1 fruit fly cellular context compared by ENCODE assay signal in genomic region chrX:16811213-16811749, dm6.
A peak's percentile ranks its signal among the peaks of the same experiment; 100 is the strongest.
TF ChIP-seq lines count a peak whose summit lies in the region.

CG4829 (plus strand) TSS chrX:16811699.

TF ChIP-seq in whole organism, embryonic, 481 proteins besides CTCF, POLR2A, EP300 and RAD21 (continued from another document and continues in another):
- TF ChIP-seq sens (GFP tag; lab: Kevin White, UChicago), result peak; percentile 97
- TF ChIP-seq hkb (optimal IDR thresholded peaks at IDR 0.05; lab: Kevin White, UChicago), result no peak
- peak; percentile 92 for TF ChIP-seq hkb (GFP tag; IDR thresholded peaks at IDR 0.05; lab: Robert Waterston, UW)
- TF ChIP-seq tap (tag; optimal IDR thresholded peaks at IDR 0.05; lab: Kevin White, UChicago), result peak; percentile 92
- peak; percentile 68 for TF ChIP-seq Drgx (GFP tag; IDR thresholded peaks at IDR 0.05; lab: Robert Waterston, UW)
- peak; percentile 67 for TF ChIP-seq Hand (GFP tag; optimal IDR thresholded peaks at IDR 0.05; lab: Kevin White, UChicago)
- TF ChIP-seq Hr78 (GFP tag; optimal IDR thresholded peaks at IDR 0.05; lab: Kevin White, UChicago), result peak in 1 of 2 experiments; percentile 61
- TF ChIP-seq NC2α (GFP tag; optimal IDR thresholded peaks at IDR 0.05; lab: Kevin White, UChicago), result peak; percentile 64
- no peak; the same call in 1 of the 2 replicates for TF ChIP-seq gt (GFP tag; IDR thresholded peaks at IDR 0.05; lab: Robert Waterston, UW)
- peak; percentile 94 for TF ChIP-seq dmrt99B (tag; optimal IDR thresholded peaks at IDR 0.05; lab: Kevin White, UChicago)
- peak; percentile 81 for TF ChIP-seq sens-2 (GFP tag; IDR thresholded peaks at IDR 0.05; lab: Robert Waterston, UW)
- peak; percentile 63 for TF ChIP-seq CG17802 (tag; optimal IDR thresholded peaks at IDR 0.05; lab: Kevin White, UChicago)
- peak; percentile 63 for TF ChIP-seq Deaf1 (tag; optimal IDR thresholded peaks at IDR 0.05; lab: Kevin White, UChicago)
- peak; percentile 89 for TF ChIP-seq ind (GFP tag; optimal IDR thresholded peaks at IDR 0.05; lab: Kevin White, UChicago)
- TF ChIP-seq chn (GFP tag; optimal IDR thresholded peaks at IDR 0.05; lab: Kevin White, UChicago), result peak; percentile 81
- peak; percentile 88 for TF ChIP-seq CG10979 (tag; optimal IDR thresholded peaks at IDR 0.05; lab: Kevin White, UChicago)
- no peak for TF ChIP-seq yki (optimal IDR thresholded peaks at IDR 0.05; lab: Kevin White, UChicago)
- TF ChIP-seq CG1233 (GFP tag; optimal IDR thresholded peaks at IDR 0.05; lab: Kevin White, UChicago), result peak; percentile 85
- TF ChIP-seq slp2 (GFP tag; optimal IDR thresholded peaks at IDR 0.05; lab: Kevin White, UChicago), result peak; percentile 75
- TF ChIP-seq Meics (GFP tag; optimal IDR thresholded peaks at IDR 0.05; lab: Kevin White, UChicago), result peak; percentile 86
- peak; percentile 61 for TF ChIP-seq CG7928 (GFP tag; optimal IDR thresholded peaks at IDR 0.05; lab: Kevin White, UChicago)
- peak; percentile 83 for TF ChIP-seq NK7.1 (GFP tag; optimal IDR thresholded peaks at IDR 0.05; lab: Kevin White, UChicago)
- TF ChIP-seq CG12744 (GFP tag; optimal IDR thresholded peaks at IDR 0.05; lab: Kevin White, UChicago), result peak; percentile 73
- peak; percentile 88 to 91 for TF ChIP-seq dpn (GFP tag; optimal IDR thresholded peaks at IDR 0.05; lab: Kevin White, UChicago)
- peak; percentile 88 to 89 for TF ChIP-seq chif (GFP tag; optimal IDR thresholded peaks at IDR 0.05; lab: Kevin White, UChicago)
- TF ChIP-seq seq (GFP tag; IDR thresholded peaks at IDR 0.05; lab: Robert Waterston, UW), result peak; percentile 85
- peak; percentile 69 for TF ChIP-seq CG1529 (GFP tag; optimal IDR thresholded peaks at IDR 0.05; lab: Kevin White, UChicago)
- peak; percentile 74 for TF ChIP-seq CG6272 (GFP tag; IDR thresholded peaks at IDR 0.05; lab: Robert Waterston, UW)
- peak; percentile 78 for TF ChIP-seq CG10959 (GFP tag; IDR thresholded peaks at IDR 0.05; lab: Robert Waterston, UW)
- peak; percentile 85 for TF ChIP-seq CG33213 (GFP tag; optimal IDR thresholded peaks at IDR 0.05; lab: Kevin White, UChicago)
- TF ChIP-seq esg (GFP tag; conservative IDR thresholded peaks at IDR 0.05; lab: Robert Waterston, UW), result peak; percentile 87
- TF ChIP-seq bigmax (GFP tag; optimal IDR thresholded peaks at IDR 0.05; lab: Kevin White, UChicago), result no peak
- peak; percentile 7 for TF ChIP-seq pzg (GFP tag; optimal IDR thresholded peaks at IDR 0.05; lab: Kevin White, UChicago)
- peak; percentile 79 for TF ChIP-seq klu (GFP tag; IDR thresholded peaks at IDR 0.05; lab: Robert Waterston, UW)
- TF ChIP-seq CG31365 (tag; optimal IDR thresholded peaks at IDR 0.05; lab: Kevin White, UChicago), result peak; percentile 82
- TF ChIP-seq Trl (optimal IDR thresholded peaks at IDR 0.05; lab: Kevin White, UChicago), result no peak
- peak; percentile 87 for TF ChIP-seq Trl (GFP tag; optimal IDR thresholded peaks at IDR 0.05; lab: Kevin White, UChicago)
- TF ChIP-seq pum (GFP tag; optimal IDR thresholded peaks at IDR 0.05; lab: Kevin White, UChicago), result peak; percentile 83
- peak; percentile 69 for TF ChIP-seq Abd-B (GFP tag; optimal IDR thresholded peaks at IDR 0.05; lab: Kevin White, UChicago)
- TF ChIP-seq CG14710 (tag; optimal IDR thresholded peaks at IDR 0.05; lab: Kevin White, UChicago), result peak; percentile 78
- TF ChIP-seq CG30020 (tag; optimal IDR thresholded peaks at IDR 0.05; lab: Kevin White, UChicago), result peak; percentile 33
- TF ChIP-seq CrebB (tag; optimal IDR thresholded peaks at IDR 0.05; lab: Kevin White, UChicago), result peak; percentile 86
- TF ChIP-seq CG15269 (tag; optimal IDR thresholded peaks at IDR 0.05; lab: Kevin White, UChicago), result peak; percentile 93
- peak; percentile 95 for TF ChIP-seq CG1603 (tag; optimal IDR thresholded peaks at IDR 0.05; lab: Kevin White, UChicago)
- no peak for TF ChIP-seq Sin3A (optimal IDR thresholded peaks at IDR 0.05; lab: Kevin White, UChicago)
- TF ChIP-seq hth (optimal IDR thresholded peaks at IDR 0.05; lab: Kevin White, UChicago), result no peak
- peak; percentile 73; the same call in 1 of the 3 replicates for TF ChIP-seq C15 (GFP tag; IDR thresholded peaks at IDR 0.05; lab: Robert Waterston, UW)
- TF ChIP-seq Atf6 (GFP tag; IDR thresholded peaks at IDR 0.05; lab: Robert Waterston, UW), result peak; percentile 86
- peak; percentile 86; the same call in 2 of the 3 replicates for TF ChIP-seq gce (GFP tag; IDR thresholded peaks at IDR 0.05; lab: Robert Waterston, UW)
- TF ChIP-seq CG10147 (GFP tag; optimal IDR thresholded peaks at IDR 0.05; lab: Kevin White, UChicago), result peak; percentile 84
- peak; percentile 64 for TF ChIP-seq CG6683 (GFP tag; optimal IDR thresholded peaks at IDR 0.05; lab: Kevin White, UChicago)
- peak; percentile 79 for TF ChIP-seq CG11696 (GFP tag; IDR thresholded peaks at IDR 0.05; lab: Robert Waterston, UW)
- TF ChIP-seq Hr3 (GFP tag; optimal IDR thresholded peaks at IDR 0.05; lab: Kevin White, UChicago), result peak; percentile 76
- TF ChIP-seq dan (GFP tag; IDR thresholded peaks at IDR 0.05; lab: Robert Waterston, UW), result no peak
- TF ChIP-seq otp (GFP tag; IDR thresholded peaks at IDR 0.05; lab: Robert Waterston, UW), result peak; percentile 86
- TF ChIP-seq az2 (GFP tag; optimal IDR thresholded peaks at IDR 0.05; lab: Kevin White, UChicago), result peak; percentile 82
- TF ChIP-seq CG6175 (GFP tag; IDR thresholded peaks at IDR 0.05; lab: Robert Waterston, UW), result peak; percentile 73; the same call in 2 of the 3 replicates
- no peak for TF ChIP-seq D (optimal IDR thresholded peaks at IDR 0.05; lab: Kevin White, UChicago)
- TF ChIP-seq D (GFP tag; optimal IDR thresholded peaks at IDR 0.05; lab: Kevin White, UChicago), result peak; percentile 87
- TF ChIP-seq tgo (GFP tag; IDR thresholded peaks at IDR 0.05; lab: Robert Waterston, UW), result peak; percentile 87
- TF ChIP-seq ab (GFP tag; optimal IDR thresholded peaks at IDR 0.05; lab: Kevin White, UChicago), result peak; percentile 73
- TF ChIP-seq ftz-f1 (GFP tag; optimal IDR thresholded peaks at IDR 0.05; lab: Kevin White, UChicago), result no peak
- peak; percentile 81 for TF ChIP-seq CG13894 (tag; optimal IDR thresholded peaks at IDR 0.05; lab: Kevin White, UChicago)
- TF ChIP-seq bsh (GFP tag; optimal IDR thresholded peaks at IDR 0.05; lab: Kevin White, UChicago), result peak in 1 of 2 experiments; percentile 92
- peak; percentile 84 for TF ChIP-seq CG9932 (GFP tag; IDR thresholded peaks at IDR 0.05; lab: Robert Waterston, UW)
- TF ChIP-seq CG12391 (tag; optimal IDR thresholded peaks at IDR 0.05; lab: Kevin White, UChicago), result peak; percentile 85
- TF ChIP-seq Dek (tag; optimal IDR thresholded peaks at IDR 0.05; lab: Kevin White, UChicago), result peak; percentile 86
- TF ChIP-seq dysf (GFP tag; IDR thresholded peaks at IDR 0.05; lab: Robert Waterston, UW), result peak; percentile 94
- peak; percentile 84 for TF ChIP-seq jumu (GFP tag; optimal IDR thresholded peaks at IDR 0.05; lab: Kevin White, UChicago)
- peak; percentile 77 for TF ChIP-seq CG11723 (GFP tag; optimal IDR thresholded peaks at IDR 0.05; lab: Kevin White, UChicago)
- TF ChIP-seq CG12071 (GFP tag; optimal IDR thresholded peaks at IDR 0.05; lab: Kevin White, UChicago), result peak; percentile 95
- no peak for TF ChIP-seq Dll (GFP tag; IDR thresholded peaks at IDR 0.05; lab: Robert Waterston, UW; ENCODE audit: partially characterized antibody)
- no peak for TF ChIP-seq lbe (GFP tag; optimal IDR thresholded peaks at IDR 0.05; lab: Kevin White, UChicago)
- TF ChIP-seq CG2202 (tag; optimal IDR thresholded peaks at IDR 0.05; lab: Kevin White, UChicago), result peak; percentile 31
- TF ChIP-seq D19A (tag; optimal IDR thresholded peaks at IDR 0.05; lab: Kevin White, UChicago), result peak; percentile 86
- TF ChIP-seq CG11093 (GFP tag; IDR thresholded peaks at IDR 0.05; lab: Robert Waterston, UW), result peak; percentile 61; the same call in 1 of the 3 replicates
- TF ChIP-seq CG9817 (tag; optimal IDR thresholded peaks at IDR 0.05; lab: Kevin White, UChicago), result peak; percentile 91
- peak; percentile 83 for TF ChIP-seq zfh1 (GFP tag; IDR thresholded peaks at IDR 0.05; lab: Robert Waterston, UW)
- TF ChIP-seq org-1 (GFP tag; optimal IDR thresholded peaks at IDR 0.05; lab: Kevin White, UChicago), result peak; percentile 88
- peak; percentile 76 for TF ChIP-seq CG15011 (GFP tag; optimal IDR thresholded peaks at IDR 0.05; lab: Kevin White, UChicago)
- no peak for TF ChIP-seq Dref (GFP tag; IDR thresholded peaks at IDR 0.05; lab: Robert Waterston, UW)
- TF ChIP-seq CG14441 (GFP tag; IDR thresholded peaks at IDR 0.05; lab: Robert Waterston, UW), result peak; percentile 91
- peak; percentile 92 for TF ChIP-seq lmd (GFP tag; IDR thresholded peaks at IDR 0.05; lab: Robert Waterston, UW)
- TF ChIP-seq Fer2 (tag; optimal IDR thresholded peaks at IDR 0.05; lab: Kevin White, UChicago), result peak; percentile 76
- TF ChIP-seq CG13123 (GFP tag; optimal IDR thresholded peaks at IDR 0.05; lab: Kevin White, UChicago), result peak; percentile 66
- TF ChIP-seq lab (GFP tag; optimal IDR thresholded peaks at IDR 0.05; lab: Kevin White, UChicago), result peak; percentile 93
- no peak for TF ChIP-seq fru (optimal IDR thresholded peaks at IDR 0.05; lab: Kevin White, UChicago)
- no peak for TF ChIP-seq tll (GFP tag; optimal IDR thresholded peaks at IDR 0.05; lab: Kevin White, UChicago)
- peak; percentile 88 for TF ChIP-seq H2.0 (GFP tag; IDR thresholded peaks at IDR 0.05; lab: Robert Waterston, UW)
- peak; percentile 43 for TF ChIP-seq CG10431 (GFP tag; optimal IDR thresholded peaks at IDR 0.05; lab: Kevin White, UChicago)
- peak; percentile 74 for TF ChIP-seq schlank (tag; optimal IDR thresholded peaks at IDR 0.05; lab: Kevin White, UChicago)
- peak; percentile 67 for TF ChIP-seq fu2 (GFP tag; optimal IDR thresholded peaks at IDR 0.05; lab: Kevin White, UChicago)
- peak; percentile 84 for TF ChIP-seq CG8089 (GFP tag; optimal IDR thresholded peaks at IDR 0.05; lab: Kevin White, UChicago)
- peak; percentile 82 for TF ChIP-seq CG3281 (GFP tag; optimal IDR thresholded peaks at IDR 0.05; lab: Kevin White, UChicago)
- TF ChIP-seq CG10267 (tag; optimal IDR thresholded peaks at IDR 0.05; lab: Kevin White, UChicago), result peak; percentile 80
- TF ChIP-seq h (optimal IDR thresholded peaks at IDR 0.05; lab: Kevin White, UChicago), result no peak
- peak; percentile 79 for TF ChIP-seq Asciz (GFP tag; optimal IDR thresholded peaks at IDR 0.05; lab: Kevin White, UChicago)
- TF ChIP-seq prd (optimal IDR thresholded peaks at IDR 0.05; lab: Kevin White, UChicago), result no peak
- peak; percentile 90 for TF ChIP-seq prd (GFP tag; IDR thresholded peaks at IDR 0.05; lab: Robert Waterston, UW)
- no peak for TF ChIP-seq CG14860 (GFP tag; IDR thresholded peaks at IDR 0.05; lab: Robert Waterston, UW; ENCODE audit: partially characterized antibody)
- TF ChIP-seq vfl (GFP tag; optimal IDR thresholded peaks at IDR 0.05; lab: Kevin White, UChicago), result peak; percentile 58
- peak; percentile 69 for TF ChIP-seq cato (GFP tag; optimal IDR thresholded peaks at IDR 0.05; lab: Kevin White, UChicago; ENCODE audit: borderline replicate concordance)
- peak; percentile 11 for TF ChIP-seq CG8290 (GFP tag; optimal IDR thresholded peaks at IDR 0.05; lab: Kevin White, UChicago)
- peak in 1 of 2 experiments; percentile 97 for TF ChIP-seq CG8290 (tag; optimal IDR thresholded peaks at IDR 0.05; lab: Kevin White, UChicago)
- TF ChIP-seq CG18619 (GFP tag; optimal IDR thresholded peaks at IDR 0.05; lab: Kevin White, UChicago), result peak; percentile 79
- peak; percentile 87 for TF ChIP-seq Antp (GFP tag; optimal IDR thresholded peaks at IDR 0.05; lab: Kevin White, UChicago)
- TF ChIP-seq Atf3 (GFP tag; optimal IDR thresholded peaks at IDR 0.05; lab: Kevin White, UChicago), result peak; percentile 80
- TF ChIP-seq Vsx1 (GFP tag; optimal IDR thresholded peaks at IDR 0.05; lab: Kevin White, UChicago), result peak; percentile 67
- TF ChIP-seq CG4820 (GFP tag; optimal IDR thresholded peaks at IDR 0.05; lab: Kevin White, UChicago), result peak; percentile 88
- TF ChIP-seq Mes4 (GFP tag; optimal IDR thresholded peaks at IDR 0.05; lab: Kevin White, UChicago), result peak; percentile 84
- peak; percentile 79 for TF ChIP-seq pnt (GFP tag; optimal IDR thresholded peaks at IDR 0.05; lab: Kevin White, UChicago)
- TF ChIP-seq Aef1 (GFP tag; IDR thresholded peaks at IDR 0.05; lab: Robert Waterston, UW), result peak; percentile 86
- TF ChIP-seq CG14965 (GFP tag; optimal IDR thresholded peaks at IDR 0.05; lab: Kevin White, UChicago; ENCODE audit: borderline replicate concordance), result peak; percentile 23
- TF ChIP-seq CG15514 (GFP tag; optimal IDR thresholded peaks at IDR 0.05; lab: Kevin White, UChicago), result peak; percentile 77
- peak; percentile 86 for TF ChIP-seq CG17829 (tag; optimal IDR thresholded peaks at IDR 0.05; lab: Kevin White, UChicago)
- TF ChIP-seq fd102C (GFP tag; optimal IDR thresholded peaks at IDR 0.05; lab: Kevin White, UChicago), result no peak
- no peak for TF ChIP-seq Bgb (GFP tag; IDR thresholded peaks at IDR 0.05; lab: Robert Waterston, UW; ENCODE audit: partially characterized antibody)
- TF ChIP-seq onecut (GFP tag; IDR thresholded peaks at IDR 0.05; lab: Robert Waterston, UW), result peak; percentile 83
- peak; percentile 79 for TF ChIP-seq CG10274 (GFP tag; optimal IDR thresholded peaks at IDR 0.05; lab: Kevin White, UChicago)
- peak; percentile 68 for TF ChIP-seq sima (GFP tag; optimal IDR thresholded peaks at IDR 0.05; lab: Kevin White, UChicago)
- TF ChIP-seq Hsf (GFP tag; optimal IDR thresholded peaks at IDR 0.05; lab: Kevin White, UChicago), result peak; percentile 86
- no peak for TF ChIP-seq corto (GFP tag; optimal IDR thresholded peaks at IDR 0.05; lab: Kevin White, UChicago)
- no peak for TF ChIP-seq Doc3 (GFP tag; IDR thresholded peaks at IDR 0.05; lab: Robert Waterston, UW; ENCODE audit: partially characterized antibody)
- peak; percentile 64 for TF ChIP-seq CG14667 (GFP tag; IDR thresholded peaks at IDR 0.05; lab: Robert Waterston, UW)
- peak; percentile 90 for TF ChIP-seq row (GFP tag; IDR thresholded peaks at IDR 0.05; lab: Robert Waterston, UW)
- TF ChIP-seq ash1 (GFP tag; optimal IDR thresholded peaks at IDR 0.05; lab: Kevin White, UChicago), result no peak
- peak in 1 of 3 experiments; percentile 66 for TF ChIP-seq lola (GFP tag; optimal IDR thresholded peaks at IDR 0.05; lab: Kevin White, UChicago)
- no peak for TF ChIP-seq CG13287 (GFP tag; IDR thresholded peaks at IDR 0.05; lab: Robert Waterston, UW; ENCODE audit: partially characterized antibody)
- no peak for TF ChIP-seq CG2129 (GFP tag; IDR thresholded peaks at IDR 0.05; lab: Robert Waterston, UW; ENCODE audit: partially characterized antibody)
- TF ChIP-seq CG12299 (tag; optimal IDR thresholded peaks at IDR 0.05; lab: Kevin White, UChicago), result peak; percentile 79
- TF ChIP-seq CG8944 (GFP tag; optimal IDR thresholded peaks at IDR 0.05; lab: Kevin White, UChicago), result peak; percentile 79
- TF ChIP-seq Side (GFP tag; optimal IDR thresholded peaks at IDR 0.05; lab: Kevin White, UChicago), result peak; percentile 85
